Fruit fly (Drosophila melanogaster) whole organism, pupa: Measurements from ENCODE around the gene Brf.
A peak's percentile ranks its signal among the peaks of the same experiment; 100 is the strongest.

ENCODE experiments used
- CG10348 ChIP-seq: fragments of 200-800 bp; sonication (Bioruptor generic); IDR thresholded peaks from 2 replicates; pipeline ENCODE4 v1.3.6; 2022; ENCODE audit warnings: missing biosample characterization, missing genetic modification characterization
- CG12605 ChIP-seq: fragments of 200-800 bp; sonication (Bioruptor generic); IDR thresholded peaks from 2 replicates; pipeline ENCODE4 v1.3.6; 2022; ENCODE audit warnings: missing biosample characterization, missing genetic modification characterization
- CG13204 ChIP-seq: fragments of 200-800 bp; sonication (Bioruptor generic); optimal IDR thresholded peaks from 2 replicates; lab custom pipeline; 2018; ENCODE audit warnings: missing biosample characterization, mild to moderate bottlenecking, missing genetic modification characterization, moderate library complexity
- CG14655 ChIP-seq: fragments of 200-800 bp; sonication (Bioruptor generic); optimal IDR thresholded peaks from 3 replicates; lab custom pipeline; 2017; ENCODE audit warnings: mild to moderate bottlenecking, missing biosample characterization, missing genetic modification reagents, missing genetic modification characterization
- CG15710 ChIP-seq: fragments of 200-800 bp; sonication (Bioruptor generic); optimal IDR thresholded peaks from 2 replicates; lab custom pipeline; 2018; ENCODE audit warnings: missing biosample characterization, mild to moderate bottlenecking, missing genetic modification characterization, moderate library complexity
- CG17806 ChIP-seq: fragments of 200-800 bp; sonication (Bioruptor generic); optimal IDR thresholded peaks from 2 replicates; lab custom pipeline; 2018; ENCODE audit warnings: missing biosample characterization, mild to moderate bottlenecking, missing genetic modification characterization, moderate library complexity
- CG32121 ChIP-seq: fragments of 200-800 bp; sonication (Bioruptor generic); IDR thresholded peaks from 2 replicates; pipeline ENCODE4 v1.3.6; 2022; ENCODE audit warnings: missing biosample characterization, missing genetic modification characterization
- CG34367 ChIP-seq: fragments of 200-800 bp; sonication (Bioruptor generic); optimal IDR thresholded peaks from 2 replicates; lab custom pipeline; 2018; ENCODE audit warnings: missing biosample characterization, mild to moderate bottlenecking, missing genetic modification characterization
- CG4496 ChIP-seq: fragments of 200-800 bp; sonication (Bioruptor generic); IDR thresholded peaks from 3 replicates; pipeline ENCODE4 v1.3.6; 2022; ENCODE audit warnings: missing biosample characterization, missing genetic modification characterization
- CG8159 ChIP-seq: fragments of 200-800 bp; sonication (Bioruptor generic); optimal IDR thresholded peaks from 3 replicates; lab custom pipeline; 2018; ENCODE audit warnings: missing biosample characterization, mild to moderate bottlenecking, missing genetic modification characterization, moderate library complexity
- CG8301 ChIP-seq: fragments of 200-800 bp; sonication (Bioruptor generic); optimal IDR thresholded peaks from 2 replicates; lab custom pipeline; 2018; ENCODE audit warnings: missing biosample characterization, mild to moderate bottlenecking, missing genetic modification characterization
- CG9948 ChIP-seq: fragments of 200-800 bp; sonication (Bioruptor generic); optimal IDR thresholded peaks from 2 replicates; lab custom pipeline; 2018; ENCODE audit warnings: missing biosample characterization, mild to moderate bottlenecking, missing genetic modification characterization, moderate library complexity
- D1 ChIP-seq: fragments of 200-800 bp; sonication (Bioruptor generic); optimal IDR thresholded peaks from 2 replicates; lab custom pipeline; 2018; ENCODE audit warnings: missing biosample characterization, mild to moderate bottlenecking, missing genetic modification characterization, moderate library complexity
- EcR ChIP-seq: fragments of 200-800 bp; sonication (Bioruptor generic); optimal IDR thresholded peaks from 3 replicates; lab custom pipeline; 2019; ENCODE audit warnings: missing biosample characterization, missing genetic modification characterization, mild to moderate bottlenecking, moderate library complexity, missing genetic modification reagents
- Ets98B ChIP-seq: fragments of 200-800 bp; sonication (Bioruptor generic); IDR thresholded peaks from 2 replicates; pipeline ENCODE4 v1.3.6; 2022; ENCODE audit warnings: missing biosample characterization, missing genetic modification characterization
- Pif1A ChIP-seq: fragments of 200-800 bp; sonication (Bioruptor generic); optimal IDR thresholded peaks from 3 replicates; lab custom pipeline; 2016; ENCODE audit warnings: missing biosample characterization, missing genetic modification characterization
- Pif1B ChIP-seq: fragments of 200-800 bp; sonication (Bioruptor generic); optimal IDR thresholded peaks from 3 replicates; lab custom pipeline; 2016; ENCODE audit warnings: missing biosample characterization, missing genetic modification characterization
- Snoo ChIP-seq: fragments of 200-800 bp; sonication (Bioruptor generic); optimal IDR thresholded peaks from 3 replicates; lab custom pipeline; 2017; ENCODE audit warnings: missing biosample characterization, mild to moderate bottlenecking, missing genetic modification characterization, inconsistent platforms
- fd96Ca ChIP-seq: fragments of 200-800 bp; sonication (Bioruptor generic); IDR thresholded peaks from 3 replicates; pipeline ENCODE4 v1.3.6; 2022; ENCODE audit warnings: missing biosample characterization, missing genetic modification characterization
- gl ChIP-seq: fragments of 200-800 bp; sonication (Bioruptor generic); optimal IDR thresholded peaks from 2 replicates; lab custom pipeline; 2018; ENCODE audit warnings: missing biosample characterization, mild to moderate bottlenecking, missing genetic modification characterization
- rn ChIP-seq: fragments of 200-800 bp; sonication (Bioruptor generic); IDR thresholded peaks from 2 replicates; pipeline ENCODE4 v1.3.6; 2022; ENCODE audit warnings: missing biosample characterization, missing genetic modification characterization

The Brf gene

DNA sequence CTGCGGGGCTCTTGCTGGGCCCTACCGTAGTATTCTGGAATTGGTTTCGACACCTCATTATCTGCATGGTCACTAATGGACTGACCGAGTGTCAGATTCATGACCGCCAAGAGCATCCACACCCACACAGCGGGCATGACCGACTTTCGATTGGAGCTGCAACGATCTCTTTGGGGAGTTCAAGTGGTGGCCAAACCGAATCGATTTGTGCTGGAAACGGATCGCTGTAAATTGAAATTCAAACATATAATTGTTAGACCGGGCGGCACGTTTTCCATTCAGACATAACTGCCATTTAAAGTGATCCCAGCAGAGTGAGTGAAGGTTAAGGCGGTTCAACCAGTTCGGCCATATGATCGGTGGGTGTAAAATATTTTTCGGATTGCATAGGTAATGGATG lies 15.3 kb upstream of the Brf start, which contains the start of the genes CG42824 and CG42798:
TSS of gene CG42824 (minus strand) at position 101 of the 400 bp plus-strand sequence.
TSS of gene CG42798 (plus strand) at position 268 of the 400 bp plus-strand sequence.
- TF ChIP-seq gl (no peak), CG14655 (no peak), CG8159 (no peak), CG4496 (GFP tag; lab: Robert Waterston, UW) (no peak), CG34367 (tag; lab: Kevin White, UChicago) (no peak), CG32121 (GFP tag; lab: Robert Waterston, UW) (no peak), CG9948 (tag; lab: Kevin White, UChicago) (no peak), Ets98B (GFP tag; lab: Robert Waterston, UW) (no peak), D1 (tag; lab: Kevin White, UChicago) (no peak), fd96Ca (GFP tag; lab: Robert Waterston, UW) (no peak), CG10348 (GFP tag; lab: Robert Waterston, UW) (no peak), CG8301 (tag; lab: Kevin White, UChicago) (no peak), Pif1B (GFP tag; lab: Kevin White, UChicago) (no peak), rn (no peak), CG17806 (tag; lab: Kevin White, UChicago) (no peak), EcR (GFP tag; lab: Kevin White, UChicago) (no peak), Snoo (tag; lab: Kevin White, UChicago) (no peak), CG15710 (tag; lab: Kevin White, UChicago) (no peak)
- TF ChIP-seq, all 21 proteins: peak for 0

DNA sequence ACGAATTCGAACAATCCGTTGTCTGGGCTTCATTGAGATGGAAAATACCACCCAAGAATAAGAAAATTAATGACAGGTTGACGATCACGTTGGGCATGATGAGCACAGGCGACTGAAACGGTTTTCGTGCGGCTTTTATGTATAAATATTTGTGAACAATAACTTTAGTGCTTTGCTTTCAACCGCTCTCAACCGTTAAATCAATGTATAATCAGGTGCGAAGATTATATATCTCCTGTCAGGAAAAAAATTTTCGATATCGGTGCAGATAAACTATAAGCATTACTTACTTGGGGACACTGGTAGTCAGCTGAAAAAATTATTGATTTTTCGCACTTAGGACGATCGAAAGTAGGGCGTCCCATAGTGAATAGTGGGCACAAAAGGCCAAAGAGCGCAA lies 13.9 kb upstream of the Brf start, which contains the start of gene CG42823:
TSS of gene CG42823 (minus strand) at position 101 of the 400 bp plus-strand sequence.
- no peak for TF ChIP-seq CG17806 (tag; lab: Kevin White, UChicago)
- TF ChIP-seq gl = no peak
- TF ChIP-seq D1 (tag; lab: Kevin White, UChicago) = no peak
- no peak for TF ChIP-seq CG34367 (tag; lab: Kevin White, UChicago)
- TF ChIP-seq Snoo (tag; lab: Kevin White, UChicago) = no peak
- no peak for TF ChIP-seq fd96Ca (GFP tag; lab: Robert Waterston, UW)
- TF ChIP-seq Pif1B (GFP tag; lab: Kevin White, UChicago) = no peak
- no peak for TF ChIP-seq CG4496 (GFP tag; lab: Robert Waterston, UW)
- TF ChIP-seq CG10348 (GFP tag; lab: Robert Waterston, UW) = no peak
- no peak for TF ChIP-seq CG14655
- TF ChIP-seq CG13204 (GFP tag; lab: Kevin White, UChicago) = no peak
- no peak for TF ChIP-seq CG15710 (tag; lab: Kevin White, UChicago)
- TF ChIP-seq CG9948 (tag; lab: Kevin White, UChicago) = no peak
- no peak for TF ChIP-seq CG8159
- TF ChIP-seq EcR (GFP tag; lab: Kevin White, UChicago) = no peak

DNA sequence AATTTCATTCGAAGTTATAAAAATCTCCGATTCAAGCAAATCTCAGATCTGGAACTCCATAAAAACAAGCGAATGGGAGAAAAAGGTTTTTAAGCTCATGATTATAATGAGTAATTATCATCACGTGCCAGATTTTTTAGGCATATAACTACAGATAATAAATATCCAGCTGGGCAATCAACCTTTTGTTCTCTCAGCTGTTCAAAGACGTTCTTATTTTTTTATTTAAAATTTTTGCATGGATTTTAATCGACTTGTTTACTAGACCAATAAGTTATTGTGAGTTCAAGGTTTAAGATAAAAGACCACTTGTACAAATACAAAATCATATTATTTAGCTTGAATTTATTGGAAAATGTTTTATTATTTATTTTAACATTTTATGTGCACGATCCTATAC lies 13.0 kb upstream of the Brf start:
- no peak for TF ChIP-seq CG9948 (tag; lab: Kevin White, UChicago)
- TF ChIP-seq Snoo (tag; lab: Kevin White, UChicago) = no peak
- TF ChIP-seq CG14655 = no peak
- TF ChIP-seq fd96Ca (GFP tag; lab: Robert Waterston, UW) = no peak
- TF ChIP-seq CG17806 (tag; lab: Kevin White, UChicago) = no peak
- TF ChIP-seq Pif1B (GFP tag; lab: Kevin White, UChicago) = no peak
- TF ChIP-seq rn = no peak
- no peak for TF ChIP-seq EcR (GFP tag; lab: Kevin White, UChicago)
- TF ChIP-seq CG13204 (GFP tag; lab: Kevin White, UChicago) = no peak
- no peak for TF ChIP-seq Ets98B (GFP tag; lab: Robert Waterston, UW)

DNA sequence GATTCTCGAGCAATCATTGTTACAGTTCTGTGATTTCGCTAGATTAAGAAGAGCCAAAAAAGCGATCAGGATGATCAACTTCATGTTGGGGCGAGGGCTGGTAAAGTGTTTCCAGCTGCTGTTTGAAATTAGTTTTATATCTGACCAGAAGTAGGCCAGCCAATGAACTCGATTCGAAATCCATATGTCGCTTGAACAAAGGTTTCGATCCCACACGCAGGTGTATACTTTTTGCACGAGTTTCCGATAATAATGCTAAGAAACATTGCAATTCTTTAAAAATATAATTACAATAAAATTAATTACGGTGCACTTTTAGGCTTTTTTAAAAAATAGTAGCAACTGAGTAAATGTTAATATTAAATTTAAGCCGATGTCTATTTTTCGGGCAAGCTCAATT lies 12.5 kb upstream of the Brf start, which contains the start of gene CG34280:
TSS of gene CG34280 (minus strand) at position 101 of the 400 bp plus-strand sequence.
- TF ChIP-seq Pif1B (GFP tag; lab: Kevin White, UChicago) (no peak), gl (no peak), Pif1A (no peak), EcR (GFP tag; lab: Kevin White, UChicago) (no peak), CG14655 (no peak)

DNA sequence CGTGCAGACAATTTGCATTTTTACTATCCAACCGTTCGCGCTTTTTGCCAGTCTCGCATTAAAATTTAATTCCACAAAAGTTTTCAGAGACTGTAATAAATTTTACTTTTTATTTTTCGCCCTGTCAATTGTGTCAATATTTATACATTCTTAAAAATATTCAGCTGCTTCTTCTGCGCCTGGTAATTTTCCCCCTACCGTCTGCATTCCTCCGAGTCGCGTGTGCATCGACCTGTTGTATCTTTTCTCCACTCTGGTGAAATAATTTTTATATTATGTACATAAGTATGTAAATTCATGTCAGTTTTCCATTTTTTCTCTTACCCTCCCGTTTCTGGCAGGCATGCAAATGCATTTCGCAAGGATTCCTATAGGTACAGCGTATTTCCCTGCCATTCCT lies 12.1 kb upstream of the Brf start, which contains the start of gene CG34279:
TSS of gene CG34279 (minus strand) at position 101 of the 400 bp plus-strand sequence.
- no peak for TF ChIP-seq CG14655
- TF ChIP-seq CG4496 (GFP tag; lab: Robert Waterston, UW) = no peak
- TF ChIP-seq CG9948 (tag; lab: Kevin White, UChicago) = no peak
- TF ChIP-seq CG8301 (tag; lab: Kevin White, UChicago) = no peak
- TF ChIP-seq D1 (tag; lab: Kevin White, UChicago) = no peak
- TF ChIP-seq rn = no peak
- no peak for TF ChIP-seq Pif1A
- no peak for TF ChIP-seq gl
- TF ChIP-seq Ets98B (GFP tag; lab: Robert Waterston, UW) = no peak
- no peak for TF ChIP-seq CG10348 (GFP tag; lab: Robert Waterston, UW)
- TF ChIP-seq Snoo (tag; lab: Kevin White, UChicago) = no peak
- TF ChIP-seq CG34367 (tag; lab: Kevin White, UChicago) = no peak
- no peak for TF ChIP-seq EcR (GFP tag; lab: Kevin White, UChicago)
- TF ChIP-seq CG15710 (tag; lab: Kevin White, UChicago) = no peak
- TF ChIP-seq fd96Ca (GFP tag; lab: Robert Waterston, UW) = no peak
- TF ChIP-seq CG8159 = no peak
- TF ChIP-seq Pif1B (GFP tag; lab: Kevin White, UChicago) = no peak
- TF ChIP-seq CG17806 (tag; lab: Kevin White, UChicago) = no peak
- TF ChIP-seq CG32121 (GFP tag; lab: Robert Waterston, UW) = no peak
- no peak for TF ChIP-seq CG13204 (GFP tag; lab: Kevin White, UChicago)

DNA sequence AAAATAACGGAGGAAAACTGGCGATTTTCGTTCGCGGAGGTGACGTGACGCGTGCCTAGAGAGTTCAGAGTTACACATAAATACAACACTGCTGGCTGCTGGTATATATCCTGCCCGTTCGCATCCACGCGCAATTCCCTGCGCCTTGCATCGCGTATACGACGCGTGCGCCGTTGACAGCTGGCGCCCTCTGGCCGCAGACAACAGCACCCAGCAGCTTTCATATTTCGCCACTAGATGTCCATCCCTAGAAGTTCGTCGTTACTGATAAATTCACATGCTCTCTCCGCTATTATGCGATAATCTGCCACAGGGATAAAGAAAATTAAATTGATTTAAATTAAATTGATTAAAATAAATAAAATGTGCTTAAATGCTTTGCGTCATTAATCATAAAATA lies 11.3 kb upstream of the Brf start, which contains the start of gene Sur-8:
TSS of gene Sur-8 (minus strand) at position 82 of the 400 bp plus-strand sequence.
- TF ChIP-seq CG34367 (tag; lab: Kevin White, UChicago) (no peak), CG14655 (peak; percentile 25), CG10348 (GFP tag; lab: Robert Waterston, UW) (no peak), CG15710 (tag; lab: Kevin White, UChicago) (no peak), CG8301 (tag; lab: Kevin White, UChicago) (no peak), CG17806 (tag; lab: Kevin White, UChicago) (no peak), Snoo (tag; lab: Kevin White, UChicago) (no peak), Pif1A (peak; percentile 7), fd96Ca (GFP tag; lab: Robert Waterston, UW) (peak; percentile 42; the same call in 2 of the 3 replicates), Pif1B (GFP tag; lab: Kevin White, UChicago) (no peak), rn (peak; percentile 40; the same call in 1 of the 2 replicates), Ets98B (GFP tag; lab: Robert Waterston, UW) (peak; percentile 41), CG8159 (no peak), CG13204 (GFP tag; lab: Kevin White, UChicago) (no peak), CG12605 (GFP tag; lab: Robert Waterston, UW) (no peak), CG4496 (GFP tag; lab: Robert Waterston, UW) (peak; percentile 79), CG9948 (tag; lab: Kevin White, UChicago) (no peak), gl (no peak), CG32121 (GFP tag; lab: Robert Waterston, UW) (no peak; the same call in 1 of the 2 replicates), D1 (tag; lab: Kevin White, UChicago) (no peak), EcR (GFP tag; lab: Kevin White, UChicago) (no peak)
- TF ChIP-seq, all 21 proteins: peak for 6
